Fruit fly (Drosophila melanogaster) whole organism, wandering third instar larva: Measurements from ENCODE around the gene PK2-R1.

Experiments
- Abd-B ChIP-seq: fragments of >200 bp; optimal IDR thresholded peaks from 2 replicates; lab custom pipeline; 2017; ENCODE audit warnings: missing biosample characterization, missing genetic modification characterization
- CG32264 ChIP-seq: fragments of 200-800 bp; sonication (Bioruptor generic); optimal IDR thresholded peaks from 2 replicates; lab custom pipeline; 2016; ENCODE audit warnings: missing biosample characterization, missing genetic modification characterization
- CG9705 ChIP-seq: fragments of 200-800 bp; sonication (Bioruptor generic); optimal IDR thresholded peaks from 2 replicates; lab custom pipeline; 2018; ENCODE audit warnings: missing biosample characterization, mild to moderate bottlenecking, missing genetic modification characterization
- CrebA ChIP-seq: fragments of 200-800 bp; sonication (Bioruptor generic); optimal IDR thresholded peaks from 2 replicates; lab custom pipeline; 2016; ENCODE audit warnings: missing biosample characterization, mild to moderate bottlenecking, missing genetic modification characterization, borderline replicate concordance
- Dfd ChIP-seq: fragments of >200 bp; optimal IDR thresholded peaks from 2 replicates; lab custom pipeline; 2017; ENCODE audit warnings: missing biosample characterization, missing genetic modification characterization
- Dif ChIP-seq: fragments of 200-275, 200-300 bp; sonication (Bioruptor generic); optimal IDR thresholded peaks from 2 replicates; lab custom pipeline; 2018; ENCODE audit warnings: missing biosample characterization, missing genetic modification characterization; ENCODE audit not compliant: partially characterized antibody
- GATAd ChIP-seq: sonication (Bioruptor generic); optimal IDR thresholded peaks from 2 replicates; lab custom pipeline; 2016; ENCODE audit warnings: missing biosample characterization, missing genetic modification characterization
- HLH106 ChIP-seq: fragments of 200-800 bp; optimal IDR thresholded peaks from 3 replicates; lab custom pipeline; 2019; ENCODE audit warnings: missing biosample characterization, mild to moderate bottlenecking, missing genetic modification characterization, moderate library complexity
- Hnf4 ChIP-seq: fragments of 200-800 bp; sonication (Bioruptor generic); optimal IDR thresholded peaks from 2 replicates; lab custom pipeline; 2016; ENCODE audit warnings: missing biosample characterization, mild to moderate bottlenecking, missing genetic modification characterization
- Hr78 ChIP-seq: fragments of >200 bp; optimal IDR thresholded peaks from 2 replicates; lab custom pipeline; 2017; ENCODE audit warnings: missing biosample characterization, missing genetic modification characterization
- Hr83 ChIP-seq: fragments of 200-300 bp; sonication (Bioruptor generic); optimal IDR thresholded peaks from 2 replicates; lab custom pipeline; 2016; ENCODE audit warnings: missing biosample characterization, mild to moderate bottlenecking, missing genetic modification characterization, moderate library complexity; ENCODE audit not compliant: poor library complexity, severe bottlenecking
- Jra ChIP-seq: sonication (Bioruptor generic); optimal IDR thresholded peaks from 2 replicates; lab custom pipeline; 2016; ENCODE audit warnings: missing biosample characterization, missing genetic modification characterization
- Mio ChIP-seq: sonication (Bioruptor generic); optimal IDR thresholded peaks from 2 replicates; lab custom pipeline; 2016; ENCODE audit warnings: missing biosample characterization, missing genetic modification characterization
- Myc ChIP-seq: fragments of >200 bp; optimal IDR thresholded peaks from 2 replicates; lab custom pipeline; 2017
- N ChIP-seq: fragments of >200 bp; optimal IDR thresholded peaks from 2 replicates; lab custom pipeline; 2018; ENCODE audit warnings: missing biosample characterization, missing external identifiers, missing genetic modification characterization
- OdsH ChIP-seq: fragments of 200-800 bp; sonication (Bioruptor generic); optimal IDR thresholded peaks from 2 replicates; lab custom pipeline; 2016; ENCODE audit warnings: missing biosample characterization, mild to moderate bottlenecking, missing genetic modification characterization
- Rel ChIP-seq, 2 experiments: fragments of 200-800 bp; sonication (Bioruptor generic) in 1 of 2; optimal IDR thresholded peaks; 2 replicates in 1 of 2; 3 replicates in 1 of 2; lab custom pipeline; 2016 to 2019; ENCODE audit warnings: mild to moderate bottlenecking in 2 of 2, missing biosample characterization in 2 of 2, missing genetic modification characterization in 2 of 2, moderate library complexity in 1 of 2
- Sp1 ChIP-seq: fragments of 200-800 bp; sonication (Bioruptor generic); optimal IDR thresholded peaks from 3 replicates; lab custom pipeline; 2019; ENCODE audit warnings: missing biosample characterization, mild to moderate bottlenecking, missing genetic modification characterization, moderate library complexity
- Vsx2 ChIP-seq: fragments of 200-300, 225-300 bp; sonication (Bioruptor generic); optimal IDR thresholded peaks from 2 replicates; lab custom pipeline; 2018; ENCODE audit warnings: missing biosample characterization, missing genetic modification characterization; ENCODE audit not compliant: partially characterized antibody
- br ChIP-seq: fragments of 200-800 bp; sonication (Bioruptor generic); optimal IDR thresholded peaks from 2 replicates; lab custom pipeline; 2016; ENCODE audit warnings: missing biosample characterization, missing genetic modification characterization
- brk ChIP-seq: fragments of 200-800 bp; sonication (Bioruptor generic); optimal IDR thresholded peaks from 2 replicates; lab custom pipeline; 2016; ENCODE audit warnings: missing biosample characterization, mild to moderate bottlenecking, missing genetic modification characterization
- dl ChIP-seq, 2 experiments: fragments of 175-275, 200-275 bp in 1 of 2; fragments of 200-275 bp in 1 of 2; sonication (Bioruptor generic); optimal IDR thresholded peaks; lab custom pipeline; 2018; ENCODE audit warnings: mild to moderate bottlenecking in 2 of 2, missing biosample characterization in 2 of 2, missing genetic modification characterization in 2 of 2, moderate library complexity in 2 of 2; ENCODE audit not compliant: partially characterized antibody in 2 of 2, insufficient read depth in 1 of 2
- dmrt93B ChIP-seq: fragments of 200-800 bp; sonication (Bioruptor generic); optimal IDR thresholded peaks from 2 replicates; lab custom pipeline; 2018; ENCODE audit warnings: missing biosample characterization, mild to moderate bottlenecking, missing genetic modification characterization
- dsf ChIP-seq: sonication (Bioruptor generic); optimal IDR thresholded peaks from 2 replicates; lab custom pipeline; 2016; ENCODE audit warnings: missing biosample characterization, missing genetic modification characterization, borderline replicate concordance
- ey ChIP-seq: fragments of 200-800 bp; sonication (Bioruptor generic); optimal IDR thresholded peaks from 2 replicates; lab custom pipeline; 2016; ENCODE audit warnings: missing biosample characterization, missing genetic modification characterization
- foxo ChIP-seq, 2 experiments: fragments of 200-800 bp; sonication (Bioruptor generic); optimal IDR thresholded peaks; 2 replicates in 1 of 2; 3 replicates in 1 of 2; lab custom pipeline; 2016 to 2017; ENCODE audit warnings: missing biosample characterization in 2 of 2, missing genetic modification characterization in 2 of 2
- fru ChIP-seq: fragments of 200-800 bp; sonication (Bioruptor generic); optimal IDR thresholded peaks from 3 replicates; lab custom pipeline; 2016; ENCODE audit warnings: missing biosample characterization, mild to moderate bottlenecking, missing genetic modification characterization
- h ChIP-seq: fragments of 200-800 bp; sonication (Bioruptor generic); optimal IDR thresholded peaks from 3 replicates; lab custom pipeline; 2016; ENCODE audit warnings: missing biosample characterization, mild to moderate bottlenecking, missing genetic modification characterization
- jim ChIP-seq: fragments of 175-275, 200-325 bp; sonication (Bioruptor generic); optimal IDR thresholded peaks from 2 replicates; lab custom pipeline; 2016; ENCODE audit warnings: missing biosample characterization, mild to moderate bottlenecking, missing genetic modification characterization
- lola ChIP-seq: fragments of >200 bp; optimal IDR thresholded peaks from 2 replicates; lab custom pipeline; 2017; ENCODE audit warnings: missing biosample characterization, missing genetic modification characterization
- pan ChIP-seq: fragments of >200 bp; optimal IDR thresholded peaks from 2 replicates; lab custom pipeline; 2017
- psq ChIP-seq: fragments of 200-800 bp; sonication (Bioruptor generic); optimal IDR thresholded peaks from 3 replicates; lab custom pipeline; 2017; ENCODE audit warnings: missing biosample characterization, mild to moderate bottlenecking, missing genetic modification characterization, moderate library complexity
- rgr ChIP-seq: fragments of 200-800 bp; sonication (Bioruptor generic); optimal IDR thresholded peaks from 3 replicates; lab custom pipeline; 2016; ENCODE audit warnings: missing biosample characterization, mild to moderate bottlenecking, missing genetic modification characterization
- sage ChIP-seq: fragments of 200-800 bp; sonication (Bioruptor generic); optimal IDR thresholded peaks from 2 replicates; lab custom pipeline; 2016; ENCODE audit warnings: missing biosample characterization, mild to moderate bottlenecking, missing genetic modification characterization
- sv ChIP-seq: fragments of 200-800 bp; sonication (Bioruptor generic); optimal IDR thresholded peaks from 3 replicates; lab custom pipeline; 2016; ENCODE audit warnings: missing biosample characterization, missing genetic modification characterization
- tai ChIP-seq: sonication (Bioruptor generic); optimal IDR thresholded peaks from 2 replicates; lab custom pipeline; 2016; ENCODE audit warnings: missing biosample characterization, missing genetic modification characterization
- usp ChIP-seq: fragments of >200 bp; optimal IDR thresholded peaks from 2 replicates; lab custom pipeline; 2017; ENCODE audit warnings: missing biosample characterization, missing genetic modification characterization
- woc ChIP-seq: sonication (Bioruptor generic); optimal IDR thresholded peaks from 2 replicates; lab custom pipeline; 2016; ENCODE audit warnings: missing biosample characterization, mild to moderate bottlenecking, missing genetic modification characterization

PK2-R1 gene

DNA sequence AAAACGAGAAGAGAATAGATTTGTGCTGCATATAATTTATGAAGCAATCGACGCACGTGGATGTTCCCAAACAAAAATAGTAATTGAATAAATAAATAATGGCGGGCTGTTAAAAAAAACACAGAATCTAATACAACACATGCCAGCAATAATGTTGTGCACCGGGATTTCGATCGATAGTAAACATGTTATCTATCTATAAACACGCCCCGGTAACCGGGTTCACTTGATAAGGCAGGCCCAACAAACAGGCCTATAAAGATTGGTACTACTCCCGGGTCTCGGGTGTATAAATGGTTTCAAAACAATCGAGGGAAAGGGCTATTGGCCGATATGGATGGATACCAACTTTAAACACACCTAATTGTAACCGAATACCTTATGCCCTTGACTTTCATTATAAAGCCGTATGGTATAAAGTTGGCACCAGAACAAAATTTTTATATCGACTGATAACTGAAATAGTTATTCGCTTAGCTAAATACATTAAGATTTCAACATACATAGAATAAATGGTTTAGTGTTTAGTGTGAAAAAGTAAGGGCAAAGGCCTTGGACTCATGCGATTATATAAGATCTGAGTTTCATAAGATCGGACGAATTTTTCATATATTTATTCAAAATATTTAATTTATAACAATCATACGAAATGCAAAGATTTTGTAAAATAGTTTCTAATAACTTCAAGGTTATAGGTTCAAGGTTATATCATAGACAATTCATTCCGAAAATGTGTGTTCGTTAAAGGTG lies 27.7 kb downstream of the PK2-R1 start:
- TF ChIP-seq HLH106, result no peak
- TF ChIP-seq brk (GFP tag; lab: Kevin White, UChicago), result no peak
- no peak for TF ChIP-seq lola (GFP tag; lab: Kevin White, UChicago)
- TF ChIP-seq br (GFP tag; lab: Kevin White, UChicago), result no peak
- no peak for TF ChIP-seq Dfd (GFP tag; lab: Kevin White, UChicago)
- TF ChIP-seq Hr83 (GFP tag; lab: Kevin White, UChicago), result no peak
- no peak for TF ChIP-seq Abd-B (GFP tag; lab: Kevin White, UChicago)
- no peak for TF ChIP-seq sage (GFP tag; lab: Kevin White, UChicago)
- no peak for TF ChIP-seq Dif (GFP tag; lab: Kevin White, UChicago)
- no peak for TF ChIP-seq usp (GFP tag; lab: Kevin White, UChicago)
- no peak for TF ChIP-seq psq (GFP tag; lab: Kevin White, UChicago)
- no peak for TF ChIP-seq dmrt93B (GFP tag; lab: Kevin White, UChicago)
- TF ChIP-seq tai (GFP tag; lab: Kevin White, UChicago), result no peak
- TF ChIP-seq GATAd, result no peak
- no peak for TF ChIP-seq jim
- no peak for TF ChIP-seq woc (GFP tag; lab: Kevin White, UChicago)

DNA sequence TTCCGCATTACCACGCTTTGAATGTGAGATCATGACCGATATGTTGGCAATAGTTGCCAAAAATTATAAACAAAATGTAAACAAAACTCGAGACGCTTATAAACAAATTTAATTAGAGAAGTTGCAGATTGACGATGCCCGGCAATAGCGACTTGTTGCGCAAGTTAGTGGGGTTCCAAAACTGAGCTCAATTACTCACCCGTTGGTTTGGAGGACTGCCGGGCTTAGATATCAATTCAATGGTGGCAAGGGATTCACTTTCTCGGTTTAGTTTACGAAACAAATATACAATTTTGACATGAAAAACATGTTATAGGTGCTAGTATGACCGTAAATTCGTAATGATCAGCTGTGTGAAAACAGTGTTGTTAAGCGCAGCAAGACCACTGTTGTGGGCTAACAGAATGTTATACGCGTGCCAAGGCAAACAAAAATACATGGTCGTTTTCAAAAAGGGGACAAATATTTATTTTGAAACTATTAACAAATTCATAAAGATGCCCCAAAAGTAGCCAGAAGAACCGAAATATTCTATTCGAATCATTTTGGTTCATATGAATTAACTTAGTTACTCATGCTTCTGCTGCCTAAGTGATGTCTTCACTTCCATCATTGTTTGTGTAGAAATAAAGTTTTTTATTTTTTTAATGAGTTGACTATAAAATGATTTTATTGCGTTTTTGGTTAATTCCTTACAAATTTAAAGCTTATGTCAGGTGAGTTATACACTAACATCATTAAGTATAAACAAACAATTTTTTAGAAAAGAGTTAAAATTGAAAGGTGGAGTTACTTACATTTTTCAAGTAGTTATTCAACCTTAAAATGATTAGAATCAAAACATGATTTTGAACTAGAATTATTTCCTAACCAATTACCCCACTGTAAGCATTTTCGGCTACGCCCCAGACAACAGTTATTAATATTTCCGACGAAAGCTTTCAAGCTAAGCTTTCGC lies 28.7 kb downstream of the PK2-R1 start, which contains the start of gene Elp6:
Elp6 (minus strand) TSS at position 350 of the 958 bp plus-strand sequence.
- TF ChIP-seq GATAd, result peak; percentile 62
- TF ChIP-seq Dif (GFP tag; lab: Kevin White, UChicago), result no peak
- TF ChIP-seq CG32264, result peak; percentile 32
- peak; percentile 80 for TF ChIP-seq Jra (GFP tag; lab: Kevin White, UChicago)
- peak; percentile 79 for TF ChIP-seq rgr (GFP tag; lab: Kevin White, UChicago)
- no peak for TF ChIP-seq Hr83 (GFP tag; lab: Kevin White, UChicago)
- TF ChIP-seq Hr78 (GFP tag; lab: Kevin White, UChicago), result no peak
- TF ChIP-seq Sp1 (GFP tag; lab: Kevin White, UChicago), result peak; percentile 79
- no peak for TF ChIP-seq Myc
- peak; percentile 64 for TF ChIP-seq CG9705 (GFP tag; lab: Kevin White, UChicago)
- no peak for TF ChIP-seq CrebA (GFP tag; lab: Kevin White, UChicago)
- peak; percentile 68 for TF ChIP-seq brk (GFP tag; lab: Kevin White, UChicago)
- TF ChIP-seq psq (GFP tag; lab: Kevin White, UChicago), result peak; percentile 77
- TF ChIP-seq jim, result no peak
- TF ChIP-seq N (GFP tag; lab: Kevin White, UChicago), result no peak
- TF ChIP-seq pan (lab: Kevin White, UChicago), result no peak
- no peak for TF ChIP-seq usp (GFP tag; lab: Kevin White, UChicago)
- no peak for TF ChIP-seq dl (GFP tag; optimal IDR thresholded peaks at IDR 0.05; lab: Kevin White, UChicago; ENCODE audit: insufficient read depth in 1 of 2, partially characterized antibody in 2 of 2)
- TF ChIP-seq Rel (GFP tag; optimal IDR thresholded peaks at IDR 0.05; lab: Kevin White, UChicago), result no peak
- no peak for TF ChIP-seq Rel (tag; optimal IDR thresholded peaks at IDR 0.05; lab: Kevin White, UChicago)
- peak; percentile 54 for TF ChIP-seq sv (GFP tag; lab: Kevin White, UChicago)
- TF ChIP-seq OdsH (GFP tag; lab: Kevin White, UChicago), result peak; percentile 79
- TF ChIP-seq ey (GFP tag; lab: Kevin White, UChicago), result peak; percentile 78
- TF ChIP-seq h (GFP tag; lab: Kevin White, UChicago), result peak; percentile 80
- TF ChIP-seq tai (GFP tag; lab: Kevin White, UChicago), result peak; percentile 85
- TF ChIP-seq Hnf4 (GFP tag; lab: Kevin White, UChicago), result peak; percentile 71
- TF ChIP-seq dmrt93B (GFP tag; lab: Kevin White, UChicago), result peak; percentile 82
- no peak for TF ChIP-seq Mio (GFP tag; lab: Kevin White, UChicago)
- TF ChIP-seq woc (GFP tag; lab: Kevin White, UChicago), result peak; percentile 72
- no peak for TF ChIP-seq Vsx2
- TF ChIP-seq Dfd (GFP tag; lab: Kevin White, UChicago), result no peak
- peak; percentile 73 for TF ChIP-seq dsf (GFP tag; lab: Kevin White, UChicago)
- peak in 1 of 2 experiments; percentile 88 for TF ChIP-seq foxo (GFP tag; optimal IDR thresholded peaks at IDR 0.05; lab: Kevin White, UChicago)
- peak; percentile 77 for TF ChIP-seq HLH106
- no peak for TF ChIP-seq Abd-B (GFP tag; lab: Kevin White, UChicago)
- TF ChIP-seq lola (GFP tag; lab: Kevin White, UChicago), result no peak
- peak; percentile 82 for TF ChIP-seq fru (GFP tag; lab: Kevin White, UChicago)
- peak; percentile 24 for TF ChIP-seq sage (GFP tag; lab: Kevin White, UChicago)
- peak; percentile 69 for TF ChIP-seq br (GFP tag; lab: Kevin White, UChicago)
